Worm (Caenorhabditis elegans): Measurements from ENCODE around the gene T28A11.18.

Gene T28A11.18

DNA sequence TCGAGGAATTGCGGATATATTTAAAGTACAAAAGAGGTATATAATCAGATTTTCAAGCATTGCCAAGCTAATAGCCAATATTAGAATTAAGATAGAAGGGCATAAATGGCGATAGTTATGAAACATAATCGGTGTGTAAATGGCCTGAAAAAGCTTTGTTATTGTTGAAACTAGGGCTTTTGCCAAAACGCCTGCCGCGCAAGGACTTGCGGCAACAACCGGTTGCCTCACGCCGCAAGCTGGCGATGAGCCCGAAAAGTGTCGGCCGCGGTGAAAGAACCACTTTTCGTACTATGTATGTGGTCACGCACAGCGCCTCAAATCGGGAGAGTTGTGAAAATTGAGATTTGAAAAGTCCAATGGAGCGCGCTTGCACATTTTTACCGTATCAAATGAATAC, 31.6 kb upstream of the T28A11.18 start:
- TF ChIP-seq pha-4 (tag; optimal IDR thresholded peaks at IDR 0.05): no peak
- TF ChIP-seq let-526 (GFP tag; IDR thresholded peaks at IDR 0.05): 0 out of 2 replicates have a peak, but pooled peaks have one; percentile 22
- TF ChIP-seq egl-18 (GFP tag; IDR thresholded peaks at IDR 0.05): peak; percentile 66; the same call in 1 of the 2 replicates
- TF ChIP-seq dox-1 (GFP tag; IDR thresholded peaks at IDR 0.05): no peak
- TF ChIP-seq ztf-25 (GFP tag; IDR thresholded peaks at IDR 0.05): 0 out of 2 replicates have a peak, but pooled peaks have one; percentile 36
- no peak for TF ChIP-seq F22D6.2 (tag; optimal IDR thresholded peaks at IDR 0.05)
- TF ChIP-seq attf-3 (GFP tag; conservative IDR thresholded peaks at IDR 0.05): no peak

DNA sequence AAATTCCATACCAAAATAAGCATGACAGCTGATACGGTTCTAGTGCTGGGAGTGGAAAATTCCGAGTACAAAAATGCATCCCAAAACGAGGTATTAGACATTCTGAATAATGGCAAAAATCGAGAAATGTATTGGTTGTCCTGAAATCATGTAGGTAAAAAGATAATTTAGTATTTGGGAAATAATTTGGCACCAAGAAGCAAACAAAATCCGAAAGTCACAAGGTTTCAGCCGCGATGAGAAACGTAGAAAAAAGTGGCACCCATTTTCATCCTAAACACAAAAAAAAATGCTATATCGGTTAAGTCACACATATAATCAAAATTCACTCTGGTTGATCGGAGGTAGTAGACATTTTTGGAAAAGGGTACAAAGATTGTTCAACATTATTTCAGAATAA, 29.9 kb upstream of the T28A11.18 start, which contains the start of gene srx-122:
TSS of gene srx-122 (minus strand) at position 101 of the 400 bp plus-strand sequence.
- TF ChIP-seq ztf-25 (GFP tag; IDR thresholded peaks at IDR 0.05) (no peak), attf-3 (GFP tag; conservative IDR thresholded peaks at IDR 0.05) (no peak), akir-1 (GFP tag; optimal IDR thresholded peaks at IDR 0.05) (no peak), cebp-2 (GFP tag; IDR thresholded peaks at IDR 0.05) (no peak), lsy-27 (tag; optimal IDR thresholded peaks at IDR 0.05; ENCODE audit: borderline replicate concordance, insufficient read depth) (no peak), nfyb-1 (GFP tag; IDR thresholded peaks at IDR 0.05) (no peak), zim-3 (tag; optimal IDR thresholded peaks at IDR 0.05) (no peak)

DNA sequence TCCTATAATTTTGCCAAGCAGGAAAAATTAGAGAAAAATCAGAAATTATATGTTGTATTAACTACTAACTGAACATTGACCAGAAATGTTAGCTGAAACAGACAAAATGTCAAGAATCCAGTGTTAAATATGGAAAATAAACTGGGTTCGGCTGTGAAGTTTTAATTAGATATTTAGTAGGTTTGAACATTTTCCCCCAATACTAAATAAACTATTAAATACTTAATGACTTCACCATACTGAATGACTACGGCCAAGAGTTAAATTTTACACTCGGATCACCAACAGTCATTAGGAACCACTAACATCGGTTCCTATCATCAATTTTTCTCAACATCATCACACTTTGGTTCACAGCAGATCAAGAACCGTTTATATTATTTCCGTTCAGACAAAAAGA, 27.5 kb upstream of the T28A11.18 start:
- TF ChIP-seq athp-1 (tag; optimal IDR thresholded peaks at IDR 0.05) (no peak), nfya-2 (GFP tag; IDR thresholded peaks at IDR 0.05) (no peak), mes-4 (tag; optimal IDR thresholded peaks at IDR 0.05) (no peak), unc-62 (GFP tag; optimal IDR thresholded peaks at IDR 0.05) (no peak), cebp-2 (GFP tag; IDR thresholded peaks at IDR 0.05) (no peak), aptf-2 (GFP tag; conservative IDR thresholded peaks at IDR 0.05) (no peak), zfh-2 (GFP tag; conservative IDR thresholded peaks at IDR 0.05) (no peak), chd-7 (tag; optimal IDR thresholded peaks at IDR 0.05) (no peak)

- TF ChIP-seq bed-1 (GFP tag; IDR thresholded peaks at IDR 0.05): no peak
- no peak for TF ChIP-seq zim-3 (tag; optimal IDR thresholded peaks at IDR 0.05)
- no peak for TF ChIP-seq ceh-79 (tag; optimal IDR thresholded peaks at IDR 0.05)
- TF ChIP-seq ceh-27 (GFP tag; optimal IDR thresholded peaks at IDR 0.05): no peak
- TF ChIP-seq dpff-1 (tag; optimal IDR thresholded peaks at IDR 0.05): no peak
- no peak for TF ChIP-seq lir-1 (GFP tag; conservative IDR thresholded peaks at IDR 0.05)
- no peak for TF ChIP-seq mcd-1 (GFP tag; IDR thresholded peaks at IDR 0.05)
- no peak for TF ChIP-seq nfya-1 (tag; optimal IDR thresholded peaks at IDR 0.05; ENCODE audit: borderline replicate concordance, insufficient read depth)
- TF ChIP-seq lsl-1 (GFP tag; optimal IDR thresholded peaks at IDR 0.05): no peak
- no peak for TF ChIP-seq let-526 (GFP tag; IDR thresholded peaks at IDR 0.05)
These were observed 21.4 kb upstream of the T28A11.18 start, which contains the start of gene F35F10.6 for ce11 chrV:3289267-3289666. Gene F35F10.6, minus strand, starts transcription at chrV:3289367.

DNA sequence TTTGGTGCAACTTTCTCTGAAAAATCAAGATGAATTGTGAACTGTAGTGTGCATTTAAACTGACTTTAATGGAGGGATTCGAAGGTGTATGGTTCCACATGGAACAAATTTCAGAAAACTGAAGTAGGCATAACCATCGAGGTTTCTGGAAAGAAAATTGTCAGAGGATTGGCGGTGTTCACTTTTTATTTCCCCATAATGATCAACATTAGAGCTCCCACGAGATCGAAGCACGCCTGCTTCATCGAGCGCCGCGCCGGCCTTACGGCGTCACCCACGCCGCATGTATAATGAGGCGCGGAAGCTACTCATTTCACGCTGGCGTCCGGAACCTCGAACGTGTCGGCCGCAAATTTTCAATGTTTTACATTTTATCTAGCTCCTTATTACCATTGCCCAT, 20.3 kb upstream of the T28A11.18 start:
- no peak for TF ChIP-seq ceh-79 (tag; optimal IDR thresholded peaks at IDR 0.05)
- no peak for TF ChIP-seq Y95B8A.8 (GFP tag; IDR thresholded peaks at IDR 0.05)
- no peak for TF ChIP-seq nfyb-1 (GFP tag; IDR thresholded peaks at IDR 0.05)
- peak; percentile 52; the same call in 1 of the 2 replicates for TF ChIP-seq egl-18 (GFP tag; IDR thresholded peaks at IDR 0.05)
- TF ChIP-seq attf-5 (GFP tag; optimal IDR thresholded peaks at IDR 0.05): no peak
- TF ChIP-seq bed-1 (GFP tag; IDR thresholded peaks at IDR 0.05): peak; percentile 76; the same call in 1 of the 2 replicates
- TF ChIP-seq F10E7.11 (tag; optimal IDR thresholded peaks at IDR 0.05): no peak
- no peak for TF ChIP-seq hmg-20 (GFP tag; IDR thresholded peaks at IDR 0.05)
- TF ChIP-seq unc-130 (GFP tag; optimal IDR thresholded peaks at IDR 0.05): no peak
- TF ChIP-seq Y56A3A.18 (GFP tag; IDR thresholded peaks at IDR 0.05): no peak
- TF ChIP-seq ceh-91 (GFP tag; IDR thresholded peaks at IDR 0.05): no peak
- TF ChIP-seq tlf-1 (GFP tag; optimal IDR thresholded peaks at IDR 0.05): no peak
- TF ChIP-seq mes-4 (tag; optimal IDR thresholded peaks at IDR 0.05): no peak
- no peak for TF ChIP-seq D2030.7 (GFP tag; IDR thresholded peaks at IDR 0.05)
- TF ChIP-seq repo-1 (tag; optimal IDR thresholded peaks at IDR 0.05): no peak
- TF ChIP-seq tbp1 (GFP tag; optimal IDR thresholded peaks at IDR 0.05): no peak
- TF ChIP-seq lag-1 (GFP tag; IDR thresholded peaks at IDR 0.05): no peak
- no peak for TF ChIP-seq xnd-1 (tag; optimal IDR thresholded peaks at IDR 0.05)

All from whole organism, young adult.